Worm (Caenorhabditis elegans): ENCODE measurements around the gene Y32F6B.1.

DNA sequence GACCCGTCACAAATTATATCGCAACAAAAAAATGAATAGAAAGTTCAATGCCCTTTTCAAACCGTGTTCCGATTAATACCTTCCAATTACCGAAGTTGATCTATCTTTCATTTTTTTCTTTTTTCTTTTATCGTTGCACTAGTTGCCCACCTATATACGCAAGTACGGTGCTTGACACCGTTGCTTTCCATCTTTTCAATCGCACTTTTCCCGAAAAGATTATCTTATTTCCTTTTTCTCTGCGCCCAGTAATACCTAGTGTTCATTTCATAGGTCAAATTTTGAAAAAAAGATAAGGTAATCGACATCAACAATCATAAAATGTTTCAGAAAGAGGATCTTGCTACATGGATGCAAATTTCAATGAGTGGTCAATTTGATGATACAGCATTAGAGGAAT is 45.1 kb upstream of the Y32F6B.1 start:
- TF ChIP-seq F13C5.2 (tag; optimal IDR thresholded peaks at IDR 0.05): no peak
- TF ChIP-seq B0310.2 (tag; optimal IDR thresholded peaks at IDR 0.05): no peak
- TF ChIP-seq ama-1 (optimal IDR thresholded peaks at IDR 0.05): no peak
- TF ChIP-seq aly-1 (tag; optimal IDR thresholded peaks at IDR 0.05): no peak
- no peak for TF ChIP-seq scrt-1 (GFP tag; IDR thresholded peaks at IDR 0.05)
- TF ChIP-seq sea-1 (GFP tag; conservative IDR thresholded peaks at IDR 0.05): no peak
- no peak for TF ChIP-seq tbx-11 (GFP tag; IDR thresholded peaks at IDR 0.05)
- no peak for TF ChIP-seq tbx-37 (GFP tag; conservative IDR thresholded peaks at IDR 0.05)
- TF ChIP-seq flt-1 (GFP tag; IDR thresholded peaks at IDR 0.05): no peak
- no peak for TF ChIP-seq pes-1 (GFP tag; IDR thresholded peaks at IDR 0.05)
- no peak for TF ChIP-seq ceh-36 (tag; optimal IDR thresholded peaks at IDR 0.05)

All from whole organism, early embryonic.